Worm (Caenorhabditis elegans): ENCODE data around the gene srd-27.

ce11 chrV:15809543-15809942 is 6.4 kb downstream of the srd-27 start, which contains the start of gene srsx-36:
- no peak for TF ChIP-seq elt-3 (tag; optimal IDR thresholded peaks at IDR 0.05)
- TF ChIP-seq M03D4.4 (tag; optimal IDR thresholded peaks at IDR 0.05): no peak
- no peak for TF ChIP-seq pha-4 (tag; optimal IDR thresholded peaks at IDR 0.05)
- TF ChIP-seq unc-62 (GFP tag; optimal IDR thresholded peaks at IDR 0.05): no peak
- TF ChIP-seq mep-1 (tag; optimal IDR thresholded peaks at IDR 0.05): no peak
- TF ChIP-seq ceh-83 (GFP tag; optimal IDR thresholded peaks at IDR 0.05): no peak
- no peak for TF ChIP-seq nhr-237 (tag; optimal IDR thresholded peaks at IDR 0.05)
- TF ChIP-seq sptf-1 (tag; optimal IDR thresholded peaks at IDR 0.05): no peak
- TF ChIP-seq nhr-28 (tag; optimal IDR thresholded peaks at IDR 0.05): no peak
- TF ChIP-seq nhr-12 (tag; optimal IDR thresholded peaks at IDR 0.05): no peak
- no peak for TF ChIP-seq lsy-2 (tag; optimal IDR thresholded peaks at IDR 0.05)
- TF ChIP-seq snpc-4 (tag; optimal IDR thresholded peaks at IDR 0.05): no peak
